Fruit fly (Drosophila melanogaster): ENCODE data around the gene sdt.

- TF ChIP-seq psq (optimal IDR thresholded peaks at IDR 0.05): no peak
- TF ChIP-seq Sin3A (optimal IDR thresholded peaks at IDR 0.05): no peak
- TF ChIP-seq h (optimal IDR thresholded peaks at IDR 0.05): no peak
- TF ChIP-seq insv (optimal IDR thresholded peaks at IDR 0.05): no peak
Observed at dm6 chrX:8240431-8240830, 62.1 kb downstream of the sdt start, which contains the start of gene CG2147.
